Fruit fly (Drosophila melanogaster) Kc167 (cell line): ENCODE measurements around the gene CG5021.

ENCODE experiments used
- Sin3A ChIP-seq: fragments of >200 bp; optimal IDR thresholded peaks from 2 replicates; lab custom pipeline; 2018; ENCODE audit warnings: missing external identifiers
- insv ChIP-seq: fragments of >200 bp; optimal IDR thresholded peaks from 3 replicates; lab custom pipeline; 2018; ENCODE audit warnings: missing external identifiers

dm6 chr3L:8978678-8979413, 12.2 kb downstream of the CG5021 start:
- TF ChIP-seq insv (lab: Kevin White, UChicago) (no peak), Sin3A (lab: Kevin White, UChicago) (no peak)
